Worm (Caenorhabditis elegans) whole organism, young adult: ENCODE results near the gene nol-10.
A peak's percentile ranks its signal among the peaks of the same experiment; 100 is the strongest.

Experiments
- B0261.1 ChIP-seq: sonication (generic microtip); optimal IDR thresholded peaks from 2 replicates; lab custom pipeline; 2016; ENCODE audit warnings: mild to moderate bottlenecking, missing genetic modification characterization, moderate library complexity, missing compliant biosample characterization
- cebp-2 ChIP-seq: fragments of 200-800 bp; sonication (Bioruptor generic); IDR thresholded peaks from 2 replicates; pipeline ENCODE4 v1.3.6; 2022; ENCODE audit warnings: missing genetic modification characterization, missing compliant biosample characterization
- hlh-26 ChIP-seq: fragments of 200-800 bp; sonication (Bioruptor generic); conservative IDR thresholded peaks from 2 replicates; pipeline ENCODE4 v1.3.6; 2022; ENCODE audit warnings: missing genetic modification reagents, missing genetic modification characterization, missing compliant biosample characterization
- ztf-3 ChIP-seq: fragments of 200-800 bp; sonication (Bioruptor generic); optimal IDR thresholded peaks from 2 replicates; lab custom pipeline; 2018; ENCODE audit warnings: mild to moderate bottlenecking, missing genetic modification characterization, missing compliant biosample characterization

- TF ChIP-seq hlh-26 (no peak), cebp-2 (GFP tag; lab: Robert Waterston, UW) (0 out of 2 replicates have a peak, but pooled peaks have one; percentile 6), ztf-3 (no peak), B0261.1 (tag; lab: Kevin White, UChicago) (no peak)
These were observed 21.2 kb upstream of the nol-10 start for ce11 chrIV:7559237-7559636.
